Fruit fly (Drosophila melanogaster) whole organism, embryonic: Measurements from ENCODE around the gene Osi2.

Source experiments
- CG12236 ChIP-seq: fragments of 200-800 bp; sonication (Bioruptor generic); optimal IDR thresholded peaks from 2 replicates; lab custom pipeline; 2016; ENCODE audit warnings: missing biosample characterization, missing genetic modification characterization
- CG4820 ChIP-seq: fragments of 200-800 bp; sonication (Bioruptor generic); optimal IDR thresholded peaks from 3 replicates; lab custom pipeline; 2016; ENCODE audit warnings: missing biosample characterization, missing genetic modification characterization
- CG6765 ChIP-seq: fragments of 200-800 bp; sonication (Bioruptor generic); optimal IDR thresholded peaks from 3 replicates; lab custom pipeline; 2017; ENCODE audit warnings: missing biosample characterization, mild to moderate bottlenecking, missing genetic modification characterization
- fu2 ChIP-seq: fragments of 200-800 bp; sonication (Bioruptor generic); optimal IDR thresholded peaks from 2 replicates; lab custom pipeline; 2016; ENCODE audit warnings: missing biosample characterization, missing genetic modification characterization

dm6 chr3R:6234189-6234758 is 25.1 kb downstream of the Osi2 start, which contains the start of gene Osi6:
- TF ChIP-seq CG4820 (GFP tag; lab: Kevin White, UChicago) (no peak), fu2 (GFP tag; lab: Kevin White, UChicago) (no peak), CG12236 (GFP tag; lab: Kevin White, UChicago) (no peak), CG6765 (GFP tag; lab: Kevin White, UChicago) (no peak)
